Fruit fly (Drosophila melanogaster) whole organism, embryonic: ENCODE measurements around the gene CG10300.

Source experiments
- Ada2b ChIP-seq: fragments of 200-800 bp; sonication (Bioruptor generic); IDR thresholded peaks from 2 replicates; pipeline ENCODE4 v1.3.6; 2022; ENCODE audit warnings: missing biosample characterization, missing genetic modification characterization
- Bdp1 ChIP-seq: fragments of 200-800 bp; sonication (Bioruptor generic); optimal IDR thresholded peaks from 3 replicates; lab custom pipeline; 2016; ENCODE audit warnings: missing biosample characterization, missing genetic modification characterization
- CG1024 ChIP-seq: fragments of 200-800 bp; sonication (Bioruptor generic); IDR thresholded peaks from 2 replicates; pipeline ENCODE4 v1.3.6; 2022; ENCODE audit warnings: missing biosample characterization, missing genetic modification characterization
- CG11456 ChIP-seq: fragments of 200-800 bp; sonication (Bioruptor generic); IDR thresholded peaks from 3 replicates; pipeline ENCODE4 v1.3.6; 2022; ENCODE audit warnings: missing biosample characterization, missing genetic modification characterization
- CG11504 ChIP-seq: fragments of 200-800 bp; sonication (Bioruptor generic); optimal IDR thresholded peaks from 3 replicates; lab custom pipeline; 2019; ENCODE audit warnings: missing biosample characterization, mild to moderate bottlenecking, missing genetic modification characterization, moderate library complexity
- CG11696 ChIP-seq: fragments of 200-800 bp; sonication (Bioruptor generic); IDR thresholded peaks from 2 replicates; pipeline ENCODE4 v1.3.6; 2022; ENCODE audit warnings: missing biosample characterization, missing genetic modification characterization
- CG12071 ChIP-seq: fragments of 200-800 bp; sonication (Bioruptor generic); optimal IDR thresholded peaks from 3 replicates; lab custom pipeline; 2018; ENCODE audit warnings: missing biosample characterization, mild to moderate bottlenecking, missing genetic modification characterization
- CG12299 ChIP-seq: fragments of 200-800 bp; sonication (Bioruptor generic); optimal IDR thresholded peaks from 2 replicates; lab custom pipeline; 2018; ENCODE audit warnings: missing biosample characterization, mild to moderate bottlenecking, missing genetic modification characterization
- CG1233 ChIP-seq: fragments of 200-800 bp; sonication (Bioruptor generic); optimal IDR thresholded peaks from 4 replicates; lab custom pipeline; 2018; ENCODE audit warnings: missing biosample characterization, mild to moderate bottlenecking, missing genetic modification characterization
- CG15011 ChIP-seq: fragments of 200-800 bp; sonication (Bioruptor generic); optimal IDR thresholded peaks from 3 replicates; lab custom pipeline; 2018; ENCODE audit warnings: missing biosample characterization, mild to moderate bottlenecking, missing genetic modification characterization
- CG15269 ChIP-seq: fragments of 200-800 bp; sonication (Bioruptor generic); optimal IDR thresholded peaks from 2 replicates; lab custom pipeline; 2018; ENCODE audit warnings: missing biosample characterization, mild to moderate bottlenecking, missing genetic modification characterization, moderate library complexity
- CG17186 ChIP-seq: fragments of 200-800 bp; sonication (Bioruptor generic); optimal IDR thresholded peaks from 3 replicates; lab custom pipeline; 2017; ENCODE audit warnings: missing biosample characterization, missing genetic modification reagents, missing genetic modification characterization
- CG17802 ChIP-seq: fragments of 200-800 bp; sonication (Bioruptor generic); optimal IDR thresholded peaks from 2 replicates; lab custom pipeline; 2018; ENCODE audit warnings: missing biosample characterization, mild to moderate bottlenecking, missing genetic modification characterization, moderate library complexity
- CG2129 ChIP-seq: fragments of 200-800 bp; sonication (Bioruptor generic); IDR thresholded peaks from 2 replicates; pipeline ENCODE4 v1.3.6; 2022; ENCODE audit warnings: missing biosample characterization, missing genetic modification characterization; ENCODE audit not compliant: partially characterized antibody
- CG2199 ChIP-seq: fragments of 200-800 bp; sonication (Bioruptor generic); IDR thresholded peaks from 3 replicates; pipeline ENCODE4 v1.3.6; 2022; ENCODE audit warnings: missing biosample characterization, missing genetic modification characterization
- CG2678 ChIP-seq: fragments of 200-800 bp; sonication (Bioruptor generic); optimal IDR thresholded peaks from 3 replicates; lab custom pipeline; 2019; ENCODE audit warnings: missing biosample characterization, mild to moderate bottlenecking, missing genetic modification characterization, moderate library complexity
- CG3407 ChIP-seq: fragments of 200-800 bp; sonication (Bioruptor generic); optimal IDR thresholded peaks from 2 replicates; lab custom pipeline; 2018; ENCODE audit warnings: missing biosample characterization, mild to moderate bottlenecking, missing genetic modification characterization
- CG4404 ChIP-seq: fragments of 200-800 bp; sonication (Bioruptor generic); IDR thresholded peaks from 2 replicates; pipeline ENCODE4 v1.3.6; 2022; ENCODE audit warnings: missing biosample characterization, missing genetic modification characterization
- CG7839 ChIP-seq: fragments of 200-800 bp; sonication (Bioruptor generic); optimal IDR thresholded peaks from 3 replicates; lab custom pipeline; 2018; ENCODE audit warnings: missing biosample characterization, mild to moderate bottlenecking, missing genetic modification characterization, moderate library complexity
- CG8924 ChIP-seq: fragments of 200-800 bp; optimal IDR thresholded peaks from 3 replicates; lab custom pipeline; 2019; ENCODE audit warnings: missing biosample characterization, mild to moderate bottlenecking, missing genetic modification characterization, moderate library complexity
- CG9727 ChIP-seq: fragments of 200-800 bp; sonication (Bioruptor generic); optimal IDR thresholded peaks from 3 replicates; lab custom pipeline; 2017; ENCODE audit warnings: missing biosample characterization, mild to moderate bottlenecking, missing genetic modification characterization
- CG9876 ChIP-seq: fragments of 200-800 bp; sonication (Bioruptor generic); optimal IDR thresholded peaks from 2 replicates; lab custom pipeline; 2016; ENCODE audit warnings: missing biosample characterization, missing genetic modification characterization
- Camta ChIP-seq: fragments of 200-800 bp; sonication (Bioruptor generic); optimal IDR thresholded peaks from 2 replicates; lab custom pipeline; 2016; ENCODE audit warnings: missing biosample characterization, missing genetic modification characterization
- D19A ChIP-seq: fragments of 200-800 bp; optimal IDR thresholded peaks from 3 replicates; lab custom pipeline; 2019; ENCODE audit warnings: missing biosample characterization, mild to moderate bottlenecking, missing genetic modification characterization, moderate library complexity
- E2f2 ChIP-seq: fragments of 200-800 bp; sonication (Bioruptor generic); IDR thresholded peaks from 2 replicates; pipeline ENCODE4 v1.3.6; 2022; ENCODE audit warnings: missing biosample characterization, missing genetic modification characterization
- HLH54F ChIP-seq: fragments of 200-800 bp; sonication (Bioruptor generic); optimal IDR thresholded peaks from 3 replicates; lab custom pipeline; 2016; ENCODE audit warnings: missing biosample characterization, missing genetic modification characterization
- HmgZ ChIP-seq: fragments of 200-800 bp; sonication (Bioruptor generic); optimal IDR thresholded peaks from 2 replicates; lab custom pipeline; 2018; ENCODE audit warnings: missing biosample characterization, mild to moderate bottlenecking, missing genetic modification characterization
- Hmr ChIP-seq: fragments of 200-800 bp; sonication (Bioruptor generic); optimal IDR thresholded peaks from 3 replicates; lab custom pipeline; 2017; ENCODE audit warnings: mild to moderate bottlenecking, missing biosample characterization, missing genetic modification reagents, missing genetic modification characterization
- Nf-YC ChIP-seq: fragments of 200-800 bp; optimal IDR thresholded peaks from 3 replicates; lab custom pipeline; 2019; ENCODE audit warnings: missing biosample characterization, mild to moderate bottlenecking, missing genetic modification characterization, moderate library complexity
- Ptx1 ChIP-seq: fragments of 200-800 bp; sonication (Bioruptor generic); IDR thresholded peaks from 2 replicates; pipeline ENCODE4 v1.3.6; 2022; ENCODE audit warnings: missing biosample characterization, missing genetic modification characterization
- Taf1 ChIP-seq: fragments of 200-800 bp; sonication (Bioruptor generic); IDR thresholded peaks from 2 replicates; pipeline ENCODE4 v1.3.6; 2022; ENCODE audit warnings: missing biosample characterization, missing genetic modification characterization
- Trl ChIP-seq, 3 experiments: fragments of >200 bp in 2 of 3; fragments of 200-800 bp in 1 of 3; sonication (Bioruptor generic) in 1 of 3; optimal IDR thresholded peaks; 2 replicates in 1 of 3; 3 replicates in 2 of 3; lab custom pipeline; 2016 to 2017; ENCODE audit warnings: missing biosample characterization in 1 of 3, missing genetic modification characterization in 1 of 3
- abd-A ChIP-seq: fragments of 200-800 bp; sonication (Bioruptor generic); optimal IDR thresholded peaks from 3 replicates; lab custom pipeline; 2019; ENCODE audit warnings: missing biosample characterization, mild to moderate bottlenecking, missing genetic modification characterization, moderate library complexity
- bowl ChIP-seq: fragments of 200-800 bp; sonication (Bioruptor generic); IDR thresholded peaks from 2 replicates; pipeline ENCODE4 v1.3.6; 2022; ENCODE audit warnings: missing biosample characterization, missing genetic modification characterization
- chif ChIP-seq, 2 experiments: fragments of 200-800 bp; sonication (Bioruptor generic); optimal IDR thresholded peaks; 3 replicates each; lab custom pipeline; 2016; ENCODE audit warnings: missing biosample characterization in 2 of 2, missing genetic modification characterization in 2 of 2
- dati ChIP-seq: fragments of 200-800 bp; sonication (Bioruptor generic); IDR thresholded peaks from 2 replicates; pipeline ENCODE4 v1.3.6; 2022; ENCODE audit warnings: missing biosample characterization, missing genetic modification characterization
- dmrt99B ChIP-seq: fragments of 200-800 bp; sonication (Bioruptor generic); optimal IDR thresholded peaks from 2 replicates; lab custom pipeline; 2018; ENCODE audit warnings: missing biosample characterization, mild to moderate bottlenecking, missing genetic modification characterization, moderate library complexity
- fu2 ChIP-seq: fragments of 200-800 bp; sonication (Bioruptor generic); optimal IDR thresholded peaks from 2 replicates; lab custom pipeline; 2016; ENCODE audit warnings: missing biosample characterization, missing genetic modification characterization
- kay ChIP-seq: fragments of 200-800 bp; sonication (Bioruptor generic); optimal IDR thresholded peaks from 2 replicates; lab custom pipeline; 2016; ENCODE audit warnings: missing biosample characterization, missing genetic modification characterization
- lab ChIP-seq: fragments of 200-800 bp; sonication (Bioruptor generic); optimal IDR thresholded peaks from 3 replicates; lab custom pipeline; 2017; ENCODE audit warnings: missing biosample characterization, missing genetic modification characterization, mild to moderate bottlenecking, moderate library complexity, missing genetic modification reagents
- lmd ChIP-seq: fragments of 200-800 bp; sonication (Bioruptor generic); IDR thresholded peaks from 2 replicates; pipeline ENCODE4 v1.3.6; 2022; ENCODE audit warnings: missing biosample characterization, missing genetic modification characterization
- onecut ChIP-seq: fragments of 200-800 bp; sonication (Bioruptor generic); IDR thresholded peaks from 2 replicates; pipeline ENCODE4 v1.3.6; 2022; ENCODE audit warnings: missing biosample characterization, missing genetic modification characterization
- pb ChIP-seq: fragments of 200-800 bp; sonication (Bioruptor generic); optimal IDR thresholded peaks from 3 replicates; lab custom pipeline; 2016; ENCODE audit warnings: missing biosample characterization, missing genetic modification characterization
- prd ChIP-seq, 3 experiments: fragments of >200 bp in 2 of 3; fragments of 200-800 bp in 1 of 3; sonication (Bioruptor generic) in 1 of 3; optimal IDR thresholded peaks in 2 of 3; IDR thresholded peaks in 1 of 3; 2 replicates in 2 of 3; 3 replicates in 1 of 3; pipeline versions ENCODE4 v1.3.6 to Lab custom; 2017 to 2022; ENCODE audit warnings: missing biosample characterization in 1 of 3, missing genetic modification characterization in 1 of 3
- psq ChIP-seq: fragments of 200-800 bp; sonication (Bioruptor generic); optimal IDR thresholded peaks from 2 replicates; lab custom pipeline; 2017; ENCODE audit warnings: missing biosample characterization, missing genetic modification characterization
- schlank ChIP-seq: fragments of 200-800 bp; sonication (Bioruptor generic); optimal IDR thresholded peaks from 2 replicates; lab custom pipeline; 2018; ENCODE audit warnings: missing biosample characterization, mild to moderate bottlenecking, missing genetic modification characterization
- stc ChIP-seq: fragments of 200-800 bp; sonication (Bioruptor generic); IDR thresholded peaks from 2 replicates; pipeline ENCODE4 v1.3.6; 2022; ENCODE audit warnings: missing biosample characterization, missing genetic modification characterization
- trem ChIP-seq: fragments of 200-800 bp; optimal IDR thresholded peaks from 3 replicates; lab custom pipeline; 2019; ENCODE audit warnings: missing biosample characterization, mild to moderate bottlenecking, missing genetic modification characterization, moderate library complexity

CG10300 gene

DNA sequence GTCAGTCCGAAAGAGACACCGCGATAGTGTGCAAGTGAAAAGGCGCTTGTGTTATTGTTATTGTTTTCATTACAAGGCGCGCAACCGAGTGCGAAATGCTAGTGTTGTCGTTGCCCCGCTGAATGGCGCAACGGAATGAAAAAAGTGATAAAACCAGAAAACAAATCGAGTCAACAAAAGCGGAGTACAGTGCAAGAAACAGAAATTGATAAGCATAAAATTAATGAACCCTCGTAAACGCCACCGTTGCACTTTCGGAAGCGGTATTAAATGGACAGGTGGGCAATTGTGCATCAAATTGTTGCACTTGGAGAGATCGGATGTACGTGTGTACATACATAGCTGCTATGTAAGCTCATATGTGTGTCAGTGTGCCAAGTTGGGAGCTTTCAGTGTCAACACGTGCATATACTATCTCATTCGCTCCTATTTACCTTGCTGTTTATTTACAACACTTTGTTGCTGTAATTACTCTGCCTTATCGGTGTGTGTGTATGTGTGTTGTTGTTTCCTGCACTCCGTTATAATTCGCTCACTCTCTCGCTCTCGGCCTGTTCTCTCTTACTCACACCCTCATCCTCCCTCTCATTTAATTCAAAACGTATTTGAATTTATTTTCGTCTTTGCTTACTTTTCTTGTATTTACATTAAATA lies 12.2 kb downstream of the CG10300 start (continued):
- TF ChIP-seq CG8924 (tag; lab: Kevin White, UChicago) (peak; percentile 39), CG9727 (GFP tag; lab: Kevin White, UChicago) (peak; percentile 43), Ptx1 (GFP tag; lab: Robert Waterston, UW) (peak; percentile 17; the same call in 1 of the 2 replicates), CG15011 (GFP tag; lab: Kevin White, UChicago) (no peak), abd-A (tag; lab: Kevin White, UChicago) (no peak), CG15269 (tag; lab: Kevin White, UChicago) (peak; percentile 2), lab (peak; percentile 56), stc (GFP tag; lab: Robert Waterston, UW) (peak; percentile 73), lmd (GFP tag; lab: Robert Waterston, UW) (peak; percentile 30; the same call in 1 of the 2 replicates), CG3407 (GFP tag; lab: Kevin White, UChicago) (peak; percentile 75), prd (optimal IDR thresholded peaks at IDR 0.05; lab: Kevin White, UChicago) (no peak), prd (GFP tag; IDR thresholded peaks at IDR 0.05; lab: Robert Waterston, UW) (peak; percentile 41; the same call in 1 of the 3 replicates), schlank (tag; lab: Kevin White, UChicago) (peak; percentile 32), CG9876 (peak; percentile 25), chif (GFP tag; optimal IDR thresholded peaks at IDR 0.05; lab: Kevin White, UChicago) (peak in 1 of 2 experiments; percentile 35), psq (GFP tag; lab: Kevin White, UChicago) (no peak), Trl (optimal IDR thresholded peaks at IDR 0.05; lab: Kevin White, UChicago) (peak; percentile 68 to 89), Trl (GFP tag; optimal IDR thresholded peaks at IDR 0.05; lab: Kevin White, UChicago) (peak; percentile 83), CG1233 (peak; percentile 36), D19A (tag; lab: Kevin White, UChicago) (no peak), trem (tag; lab: Kevin White, UChicago) (peak; percentile 9), CG1024 (GFP tag; lab: Robert Waterston, UW) (peak; percentile 77), Nf-YC (no peak), onecut (GFP tag; lab: Robert Waterston, UW) (peak; percentile 75), kay (GFP tag; lab: Kevin White, UChicago) (peak; percentile 41), Ada2b (peak; percentile 52), CG17186 (GFP tag; lab: Kevin White, UChicago) (no peak), CG2129 (no peak), HmgZ (tag; lab: Kevin White, UChicago) (peak; percentile 15), Bdp1 (GFP tag; lab: Kevin White, UChicago) (peak; percentile 20), CG2678 (tag; lab: Kevin White, UChicago) (peak; percentile 83), Camta (GFP tag; lab: Kevin White, UChicago) (peak; percentile 49), CG11504 (tag; lab: Kevin White, UChicago) (peak; percentile 73), dati (GFP tag; lab: Robert Waterston, UW) (0 out of 2 replicates have a peak, but pooled peaks have one; percentile 19), pb (GFP tag; lab: Kevin White, UChicago) (peak; percentile 73), CG12071 (GFP tag; lab: Kevin White, UChicago) (peak; percentile 94), Hmr (peak; percentile 51), CG17802 (tag; lab: Kevin White, UChicago) (no peak), HLH54F (GFP tag; lab: Kevin White, UChicago) (no peak), Taf1 (GFP tag; lab: Robert Waterston, UW) (peak; percentile 15; the same call in 1 of the 2 replicates), fu2 (GFP tag; lab: Kevin White, UChicago) (no peak), CG12299 (peak; percentile 51), CG11456 (0 out of 3 replicates have a peak, but pooled peaks have one; percentile 59), bowl (GFP tag; lab: Robert Waterston, UW) (peak; percentile 49; the same call in 1 of the 2 replicates), CG7839 (peak; percentile 22), E2f2 (GFP tag; lab: Robert Waterston, UW) (peak; percentile 36; the same call in 1 of the 2 replicates), dmrt99B (tag; lab: Kevin White, UChicago) (peak; percentile 53), CG11696 (peak; percentile 56), CG4404 (no peak), CG2199 (GFP tag; lab: Robert Waterston, UW) (0 out of 3 replicates have a peak, but pooled peaks have one; percentile 42)
